Fruit fly (Drosophila melanogaster) whole organism, embryonic: ENCODE results near the gene bi.

Experiments
- Adf1 ChIP-seq: fragments of 200-800 bp; sonication (Bioruptor generic); IDR thresholded peaks from 2 replicates; pipeline ENCODE4 v1.3.6; 2022; ENCODE audit warnings: missing biosample characterization, missing genetic modification characterization
- Aef1 ChIP-seq: fragments of 200-800 bp; sonication (Bioruptor generic); IDR thresholded peaks from 3 replicates; pipeline ENCODE4 v1.3.6; 2022; ENCODE audit warnings: missing biosample characterization, missing genetic modification characterization
- CG10147 ChIP-seq: fragments of 200-800 bp; sonication (Bioruptor generic); optimal IDR thresholded peaks from 2 replicates; lab custom pipeline; 2019; ENCODE audit warnings: missing biosample characterization, mild to moderate bottlenecking, missing genetic modification characterization, moderate library complexity
- CG10654 ChIP-seq: fragments of 200-800 bp; sonication (Bioruptor generic); optimal IDR thresholded peaks from 2 replicates; lab custom pipeline; 2016; ENCODE audit warnings: missing biosample characterization, missing genetic modification characterization
- CG11456 ChIP-seq: fragments of 200-800 bp; sonication (Bioruptor generic); IDR thresholded peaks from 3 replicates; pipeline ENCODE4 v1.3.6; 2022; ENCODE audit warnings: missing biosample characterization, missing genetic modification characterization
- CG12219 ChIP-seq: fragments of 200-800 bp; sonication (Bioruptor generic); optimal IDR thresholded peaks from 3 replicates; lab custom pipeline; 2018; ENCODE audit warnings: missing biosample characterization, mild to moderate bottlenecking, missing genetic modification characterization
- CG12236 ChIP-seq: fragments of 200-800 bp; sonication (Bioruptor generic); optimal IDR thresholded peaks from 2 replicates; lab custom pipeline; 2016; ENCODE audit warnings: missing biosample characterization, missing genetic modification characterization
- CG13775 ChIP-seq: fragments of 200-800 bp; sonication (Bioruptor generic); optimal IDR thresholded peaks from 3 replicates; lab custom pipeline; 2017; ENCODE audit warnings: missing biosample characterization, mild to moderate bottlenecking, missing genetic modification characterization
- CG1603 ChIP-seq: fragments of 200-800 bp; sonication (Bioruptor generic); optimal IDR thresholded peaks from 2 replicates; lab custom pipeline; 2019; ENCODE audit warnings: missing biosample characterization, mild to moderate bottlenecking, missing genetic modification characterization, moderate library complexity
- CG1647 ChIP-seq: fragments of 200-800 bp; sonication (Bioruptor generic); optimal IDR thresholded peaks from 3 replicates; lab custom pipeline; 2016; ENCODE audit warnings: missing biosample characterization, missing genetic modification characterization
- CG1832 ChIP-seq: fragments of 200-800 bp; sonication (Bioruptor generic); optimal IDR thresholded peaks from 2 replicates; lab custom pipeline; 2017; ENCODE audit warnings: missing biosample characterization, mild to moderate bottlenecking, missing genetic modification characterization, inconsistent platforms
- CG33557 ChIP-seq: fragments of 200-800 bp; sonication (Bioruptor generic); optimal IDR thresholded peaks from 2 replicates; lab custom pipeline; 2019; ENCODE audit warnings: missing biosample characterization, mild to moderate bottlenecking, missing genetic modification characterization, moderate library complexity
- CG43689 ChIP-seq: fragments of 200-800 bp; sonication (Bioruptor generic); IDR thresholded peaks from 2 replicates; pipeline ENCODE4 v1.3.6; 2022; ENCODE audit warnings: missing biosample characterization, missing genetic modification characterization
- CG4617 ChIP-seq: fragments of 200-800 bp; sonication (Bioruptor generic); optimal IDR thresholded peaks from 3 replicates; lab custom pipeline; 2016; ENCODE audit warnings: missing biosample characterization, missing genetic modification characterization, borderline replicate concordance
- CG6175 ChIP-seq: fragments of 200-800 bp; sonication (Bioruptor generic); IDR thresholded peaks from 3 replicates; pipeline ENCODE4 v1.3.6; 2022; ENCODE audit warnings: missing biosample characterization, missing genetic modification characterization
- CG6254 ChIP-seq: fragments of 200-800 bp; sonication (Bioruptor generic); optimal IDR thresholded peaks from 3 replicates; lab custom pipeline; 2017; ENCODE audit warnings: mild to moderate bottlenecking, missing biosample characterization, missing genetic modification reagents, missing genetic modification characterization
- CG6654 ChIP-seq: fragments of 200-800 bp; sonication (Bioruptor generic); optimal IDR thresholded peaks from 2 replicates; lab custom pipeline; 2017; ENCODE audit warnings: missing biosample characterization, mild to moderate bottlenecking, missing genetic modification characterization
- CG6854 ChIP-seq: fragments of 200-800 bp; sonication (Bioruptor generic); optimal IDR thresholded peaks from 3 replicates; lab custom pipeline; 2017; ENCODE audit warnings: missing biosample characterization, mild to moderate bottlenecking, missing genetic modification characterization
- CG7963 ChIP-seq: fragments of 200-800 bp; sonication (Bioruptor generic); IDR thresholded peaks from 3 replicates; pipeline ENCODE4 v1.3.6; 2022; ENCODE audit warnings: missing biosample characterization, missing genetic modification characterization; ENCODE audit not compliant: partially characterized antibody
- CG8089 ChIP-seq: fragments of 200-800 bp; sonication (Bioruptor generic); optimal IDR thresholded peaks from 3 replicates; lab custom pipeline; 2016; ENCODE audit warnings: missing biosample characterization, missing genetic modification characterization
- CG8924 ChIP-seq: fragments of 200-800 bp; optimal IDR thresholded peaks from 3 replicates; lab custom pipeline; 2019; ENCODE audit warnings: missing biosample characterization, mild to moderate bottlenecking, missing genetic modification characterization, moderate library complexity
- CG9437 ChIP-seq: fragments of 200-800 bp; sonication (Bioruptor generic); optimal IDR thresholded peaks from 2 replicates; lab custom pipeline; 2018; ENCODE audit warnings: missing biosample characterization, mild to moderate bottlenecking, missing genetic modification characterization
- CkIIα-i1 ChIP-seq: fragments of 200-800 bp; sonication (Bioruptor generic); IDR thresholded peaks from 2 replicates; pipeline ENCODE4 v1.3.6; 2022; ENCODE audit warnings: missing biosample characterization, missing genetic modification characterization
- Dad ChIP-seq: fragments of 200-800 bp; sonication (Bioruptor generic); optimal IDR thresholded peaks from 3 replicates; lab custom pipeline; 2016; ENCODE audit warnings: missing biosample characterization, missing genetic modification characterization
- Dp ChIP-seq: fragments of 200-800 bp; sonication (Bioruptor generic); optimal IDR thresholded peaks from 2 replicates; lab custom pipeline; 2018; ENCODE audit warnings: missing biosample characterization, mild to moderate bottlenecking, missing genetic modification characterization, moderate library complexity
- Dref ChIP-seq: fragments of 200-800 bp; sonication (Bioruptor generic); IDR thresholded peaks from 2 replicates; pipeline ENCODE4 v1.3.6; 2022; ENCODE audit warnings: missing biosample characterization, missing genetic modification characterization
- Drgx ChIP-seq: fragments of 200-800 bp; sonication (Bioruptor generic); IDR thresholded peaks from 2 replicates; pipeline ENCODE4 v1.3.6; 2022; ENCODE audit warnings: missing biosample characterization, missing genetic modification characterization
- GATAe ChIP-seq: fragments of 200-800 bp; sonication (Bioruptor generic); conservative IDR thresholded peaks from 2 replicates; pipeline ENCODE4 v1.3.6; 2022; ENCODE audit warnings: missing biosample characterization, missing genetic modification characterization
- HHEX ChIP-seq: fragments of 200-800 bp; sonication (Bioruptor generic); optimal IDR thresholded peaks from 3 replicates; lab custom pipeline; 2017; ENCODE audit warnings: missing biosample characterization, mild to moderate bottlenecking, missing genetic modification characterization, missing genetic modification reagents
- HLH54F ChIP-seq: fragments of 200-800 bp; sonication (Bioruptor generic); optimal IDR thresholded peaks from 3 replicates; lab custom pipeline; 2016; ENCODE audit warnings: missing biosample characterization, missing genetic modification characterization
- Kr ChIP-seq: fragments of 200-800 bp; sonication (Bioruptor generic); optimal IDR thresholded peaks from 2 replicates; lab custom pipeline; 2017; ENCODE audit warnings: missing biosample characterization, mild to moderate bottlenecking, missing genetic modification characterization
- MESR4 ChIP-seq: fragments of 200-800 bp; sonication (Bioruptor generic); optimal IDR thresholded peaks from 2 replicates; lab custom pipeline; 2018; ENCODE audit warnings: missing biosample characterization, mild to moderate bottlenecking, missing genetic modification characterization, moderate library complexity
- Nf-YC ChIP-seq: fragments of 200-800 bp; optimal IDR thresholded peaks from 3 replicates; lab custom pipeline; 2019; ENCODE audit warnings: missing biosample characterization, mild to moderate bottlenecking, missing genetic modification characterization, moderate library complexity
- Poxn ChIP-seq: fragments of 200-800 bp; sonication (Bioruptor generic); IDR thresholded peaks from 2 replicates; pipeline ENCODE4 v1.3.6; 2022; ENCODE audit warnings: missing biosample characterization, missing genetic modification characterization
- Spps ChIP-seq: fragments of 200-800 bp; sonication (Bioruptor generic); optimal IDR thresholded peaks from 2 replicates; lab custom pipeline; 2018; ENCODE audit warnings: missing biosample characterization, mild to moderate bottlenecking, missing genetic modification characterization
- YL-1 ChIP-seq: fragments of 200-800 bp; sonication (Bioruptor generic); optimal IDR thresholded peaks from 3 replicates; lab custom pipeline; 2017; ENCODE audit warnings: missing biosample characterization, mild to moderate bottlenecking, missing genetic modification characterization
- eve ChIP-seq, 2 experiments: fragments of >200 bp; optimal IDR thresholded peaks; 2 replicates each; lab custom pipeline; 2017; ENCODE audit warnings: missing biosample characterization in 2 of 2, missing genetic modification characterization in 2 of 2
- eyg ChIP-seq: fragments of 200-800 bp; sonication (Bioruptor generic); optimal IDR thresholded peaks from 3 replicates; lab custom pipeline; 2016; ENCODE audit warnings: missing biosample characterization, missing genetic modification characterization
- gcm2 ChIP-seq: fragments of 200-800 bp; sonication (Bioruptor generic); optimal IDR thresholded peaks from 2 replicates; lab custom pipeline; 2016; ENCODE audit warnings: missing biosample characterization, missing genetic modification characterization
- insv ChIP-seq, 2 experiments: fragments of 200-800 bp; sonication (Bioruptor generic); optimal IDR thresholded peaks; 3 replicates each; lab custom pipeline; 2016 to 2018; ENCODE audit warnings: missing biosample characterization in 2 of 2, missing genetic modification characterization in 2 of 2
- jing ChIP-seq: fragments of 200-800 bp; sonication (Bioruptor generic); optimal IDR thresholded peaks from 2 replicates; lab custom pipeline; 2018; ENCODE audit warnings: missing biosample characterization, mild to moderate bottlenecking, missing genetic modification characterization
- kah ChIP-seq: fragments of 200-800 bp; sonication (Bioruptor generic); optimal IDR thresholded peaks from 2 replicates; lab custom pipeline; 2018; ENCODE audit warnings: missing biosample characterization, mild to moderate bottlenecking, missing genetic modification characterization
- lov ChIP-seq, 2 experiments: fragments of 200-800 bp in 1 of 2; fragments of >200 bp in 1 of 2; sonication (Bioruptor generic) in 1 of 2; IDR thresholded peaks in 1 of 2; optimal IDR thresholded peaks in 1 of 2; 2 replicates in 1 of 2; 3 replicates in 1 of 2; pipeline versions ENCODE4 v1.3.6 to Lab custom; 2017 to 2022; ENCODE audit warnings: missing biosample characterization in 1 of 2, missing genetic modification characterization in 1 of 2
- org-1 ChIP-seq: fragments of 200-800 bp; sonication (Bioruptor generic); optimal IDR thresholded peaks from 2 replicates; lab custom pipeline; 2017; ENCODE audit warnings: missing biosample characterization, missing genetic modification characterization
- pfk ChIP-seq: fragments of 200-800 bp; sonication (Bioruptor generic); optimal IDR thresholded peaks from 2 replicates; lab custom pipeline; 2018; ENCODE audit warnings: missing biosample characterization, mild to moderate bottlenecking, missing genetic modification characterization, moderate library complexity
- row ChIP-seq: fragments of 200-800 bp; sonication (Bioruptor generic); IDR thresholded peaks from 3 replicates; pipeline ENCODE4 v1.3.6; 2022; ENCODE audit warnings: missing biosample characterization, missing genetic modification characterization
- seq ChIP-seq: fragments of 200-800 bp; sonication (Bioruptor generic); IDR thresholded peaks from 2 replicates; pipeline ENCODE4 v1.3.6; 2022; ENCODE audit warnings: missing biosample characterization, missing genetic modification characterization
- toy ChIP-seq: fragments of 200-800 bp; sonication (Bioruptor generic); IDR thresholded peaks from 2 replicates; pipeline ENCODE4 v1.3.6; 2022; ENCODE audit warnings: missing biosample characterization, missing genetic modification characterization
- tup ChIP-seq: fragments of 200-800 bp; sonication (Bioruptor generic); optimal IDR thresholded peaks from 2 replicates; lab custom pipeline; 2016; ENCODE audit warnings: missing biosample characterization, mild to moderate bottlenecking, missing genetic modification characterization, moderate library complexity
- twi ChIP-seq: fragments of 200-800 bp; optimal IDR thresholded peaks from 2 replicates; lab custom pipeline; 2019; ENCODE audit warnings: missing biosample characterization, mild to moderate bottlenecking, missing genetic modification characterization, moderate library complexity
- z ChIP-seq: fragments of 200-800 bp; sonication (Bioruptor generic); IDR thresholded peaks from 3 replicates; pipeline ENCODE4 v1.3.6; 2022; ENCODE audit warnings: missing biosample characterization, missing genetic modification characterization

bi gene

dm6 chrX:4498234-4498633 is 85.6 kb downstream of the bi start (continued):
- TF ChIP-seq z (GFP tag; lab: Robert Waterston, UW) (no peak), org-1 (peak; percentile 11), Dp (no peak), HHEX (GFP tag; lab: Kevin White, UChicago) (no peak), Adf1 (GFP tag; lab: Robert Waterston, UW) (no peak), row (GFP tag; lab: Robert Waterston, UW) (peak; percentile 70; the same call in 2 of the 3 replicates), CG7963 (no peak), CG13775 (GFP tag; lab: Kevin White, UChicago) (peak; percentile 13), CG12236 (GFP tag; lab: Kevin White, UChicago) (no peak), CG12219 (GFP tag; lab: Kevin White, UChicago) (no peak), CG8089 (peak; percentile 4), Poxn (no peak), CG10654 (peak; percentile 13), Dref (GFP tag; lab: Robert Waterston, UW) (no peak), CG33557 (no peak), CG6175 (GFP tag; lab: Robert Waterston, UW) (no peak), eve (GFP tag; optimal IDR thresholded peaks at IDR 0.05; lab: Kevin White, UChicago) (no peak), CG4617 (GFP tag; lab: Kevin White, UChicago) (no peak), HLH54F (no peak), CG6854 (no peak), CG1603 (tag; lab: Kevin White, UChicago) (peak; percentile 70), eyg (GFP tag; lab: Kevin White, UChicago) (no peak), CG8924 (tag; lab: Kevin White, UChicago) (peak; percentile 12), CG6254 (GFP tag; lab: Kevin White, UChicago) (peak; percentile 36), MESR4 (GFP tag; lab: Kevin White, UChicago) (no peak), CG1832 (GFP tag; lab: Kevin White, UChicago) (no peak), jing (GFP tag; lab: Kevin White, UChicago) (peak; percentile 4), pfk (GFP tag; lab: Kevin White, UChicago) (no peak), toy (GFP tag; lab: Robert Waterston, UW) (no peak), Spps (peak; percentile 34), CkIIα-i1 (GFP tag; lab: Robert Waterston, UW) (no peak), lov (optimal IDR thresholded peaks at IDR 0.05; lab: Kevin White, UChicago) (no peak), lov (GFP tag; IDR thresholded peaks at IDR 0.05; lab: Robert Waterston, UW) (0 out of 3 replicates have a peak, but pooled peaks have one; percentile 43), YL-1 (GFP tag; lab: Kevin White, UChicago) (no peak), insv (GFP tag; optimal IDR thresholded peaks at IDR 0.05; lab: Kevin White, UChicago) (no peak), gcm2 (no peak), twi (tag; lab: Kevin White, UChicago) (no peak), GATAe (GFP tag; lab: Robert Waterston, UW) (no peak), tup (no peak), Dad (no peak), CG10147 (GFP tag; lab: Kevin White, UChicago) (no peak), CG43689 (GFP tag; lab: Robert Waterston, UW) (no peak), Kr (GFP tag; lab: Kevin White, UChicago) (no peak), Drgx (GFP tag; lab: Robert Waterston, UW) (no peak), CG11456 (GFP tag; lab: Robert Waterston, UW) (no peak), CG6654 (GFP tag; lab: Kevin White, UChicago) (peak; percentile 10), CG9437 (GFP tag; lab: Kevin White, UChicago) (no peak), kah (GFP tag; lab: Kevin White, UChicago) (no peak), Aef1 (GFP tag; lab: Robert Waterston, UW) (0 out of 3 replicates have a peak, but pooled peaks have one; percentile 17), CG1647 (no peak), seq (no peak), Nf-YC (tag; lab: Kevin White, UChicago) (no peak)
